Fruit fly (Drosophila melanogaster) whole organism, wandering third instar larva: ENCODE data around the gene CG11398.

Source experiments
- Abd-B ChIP-seq: fragments of >200 bp; optimal IDR thresholded peaks from 2 replicates; lab custom pipeline; 2017; ENCODE audit warnings: missing biosample characterization, missing genetic modification characterization
- CG32264 ChIP-seq: fragments of 200-800 bp; sonication (Bioruptor generic); optimal IDR thresholded peaks from 2 replicates; lab custom pipeline; 2016; ENCODE audit warnings: missing biosample characterization, missing genetic modification characterization
- CG9705 ChIP-seq: fragments of 200-800 bp; sonication (Bioruptor generic); optimal IDR thresholded peaks from 2 replicates; lab custom pipeline; 2018; ENCODE audit warnings: missing biosample characterization, mild to moderate bottlenecking, missing genetic modification characterization
- CrebA ChIP-seq: fragments of 200-800 bp; sonication (Bioruptor generic); optimal IDR thresholded peaks from 2 replicates; lab custom pipeline; 2016; ENCODE audit warnings: missing biosample characterization, mild to moderate bottlenecking, missing genetic modification characterization, borderline replicate concordance
- Dfd ChIP-seq: fragments of >200 bp; optimal IDR thresholded peaks from 2 replicates; lab custom pipeline; 2017; ENCODE audit warnings: missing biosample characterization, missing genetic modification characterization
- Dif ChIP-seq: fragments of 200-275, 200-300 bp; sonication (Bioruptor generic); optimal IDR thresholded peaks from 2 replicates; lab custom pipeline; 2018; ENCODE audit warnings: missing biosample characterization, missing genetic modification characterization; ENCODE audit not compliant: partially characterized antibody
- GATAd ChIP-seq: sonication (Bioruptor generic); optimal IDR thresholded peaks from 2 replicates; lab custom pipeline; 2016; ENCODE audit warnings: missing biosample characterization, missing genetic modification characterization
- HLH106 ChIP-seq: fragments of 200-800 bp; optimal IDR thresholded peaks from 3 replicates; lab custom pipeline; 2019; ENCODE audit warnings: missing biosample characterization, mild to moderate bottlenecking, missing genetic modification characterization, moderate library complexity
- Hnf4 ChIP-seq: fragments of 200-800 bp; sonication (Bioruptor generic); optimal IDR thresholded peaks from 2 replicates; lab custom pipeline; 2016; ENCODE audit warnings: missing biosample characterization, mild to moderate bottlenecking, missing genetic modification characterization
- Hr78 ChIP-seq: fragments of >200 bp; optimal IDR thresholded peaks from 2 replicates; lab custom pipeline; 2017; ENCODE audit warnings: missing biosample characterization, missing genetic modification characterization
- Hr83 ChIP-seq: fragments of 200-300 bp; sonication (Bioruptor generic); optimal IDR thresholded peaks from 2 replicates; lab custom pipeline; 2016; ENCODE audit warnings: missing biosample characterization, mild to moderate bottlenecking, missing genetic modification characterization, moderate library complexity; ENCODE audit not compliant: poor library complexity, severe bottlenecking
- Jra ChIP-seq: sonication (Bioruptor generic); optimal IDR thresholded peaks from 2 replicates; lab custom pipeline; 2016; ENCODE audit warnings: missing biosample characterization, missing genetic modification characterization
- Mio ChIP-seq: sonication (Bioruptor generic); optimal IDR thresholded peaks from 2 replicates; lab custom pipeline; 2016; ENCODE audit warnings: missing biosample characterization, missing genetic modification characterization
- Myc ChIP-seq: fragments of >200 bp; optimal IDR thresholded peaks from 2 replicates; lab custom pipeline; 2017
- N ChIP-seq: fragments of >200 bp; optimal IDR thresholded peaks from 2 replicates; lab custom pipeline; 2018; ENCODE audit warnings: missing biosample characterization, missing external identifiers, missing genetic modification characterization
- Rel ChIP-seq, 2 experiments: fragments of 200-800 bp; sonication (Bioruptor generic) in 1 of 2; optimal IDR thresholded peaks; 2 replicates in 1 of 2; 3 replicates in 1 of 2; lab custom pipeline; 2016 to 2019; ENCODE audit warnings: mild to moderate bottlenecking in 2 of 2, missing biosample characterization in 2 of 2, missing genetic modification characterization in 2 of 2, moderate library complexity in 1 of 2
- Vsx2 ChIP-seq: fragments of 200-300, 225-300 bp; sonication (Bioruptor generic); optimal IDR thresholded peaks from 2 replicates; lab custom pipeline; 2018; ENCODE audit warnings: missing biosample characterization, missing genetic modification characterization; ENCODE audit not compliant: partially characterized antibody
- br ChIP-seq: fragments of 200-800 bp; sonication (Bioruptor generic); optimal IDR thresholded peaks from 2 replicates; lab custom pipeline; 2016; ENCODE audit warnings: missing biosample characterization, missing genetic modification characterization
- brk ChIP-seq: fragments of 200-800 bp; sonication (Bioruptor generic); optimal IDR thresholded peaks from 2 replicates; lab custom pipeline; 2016; ENCODE audit warnings: missing biosample characterization, mild to moderate bottlenecking, missing genetic modification characterization
- dl ChIP-seq, 2 experiments: fragments of 175-275, 200-275 bp in 1 of 2; fragments of 200-275 bp in 1 of 2; sonication (Bioruptor generic); optimal IDR thresholded peaks; lab custom pipeline; 2018; ENCODE audit warnings: mild to moderate bottlenecking in 2 of 2, missing biosample characterization in 2 of 2, missing genetic modification characterization in 2 of 2, moderate library complexity in 2 of 2; ENCODE audit not compliant: partially characterized antibody in 2 of 2, insufficient read depth in 1 of 2
- dmrt93B ChIP-seq: fragments of 200-800 bp; sonication (Bioruptor generic); optimal IDR thresholded peaks from 2 replicates; lab custom pipeline; 2018; ENCODE audit warnings: missing biosample characterization, mild to moderate bottlenecking, missing genetic modification characterization
- dsf ChIP-seq: sonication (Bioruptor generic); optimal IDR thresholded peaks from 2 replicates; lab custom pipeline; 2016; ENCODE audit warnings: missing biosample characterization, missing genetic modification characterization, borderline replicate concordance
- foxo ChIP-seq, 2 experiments: fragments of 200-800 bp; sonication (Bioruptor generic); optimal IDR thresholded peaks; 2 replicates in 1 of 2; 3 replicates in 1 of 2; lab custom pipeline; 2016 to 2017; ENCODE audit warnings: missing biosample characterization in 2 of 2, missing genetic modification characterization in 2 of 2
- h ChIP-seq: fragments of 200-800 bp; sonication (Bioruptor generic); optimal IDR thresholded peaks from 3 replicates; lab custom pipeline; 2016; ENCODE audit warnings: missing biosample characterization, mild to moderate bottlenecking, missing genetic modification characterization
- lola ChIP-seq: fragments of >200 bp; optimal IDR thresholded peaks from 2 replicates; lab custom pipeline; 2017; ENCODE audit warnings: missing biosample characterization, missing genetic modification characterization
- pan ChIP-seq: fragments of >200 bp; optimal IDR thresholded peaks from 2 replicates; lab custom pipeline; 2017
- psq ChIP-seq: fragments of 200-800 bp; sonication (Bioruptor generic); optimal IDR thresholded peaks from 3 replicates; lab custom pipeline; 2017; ENCODE audit warnings: missing biosample characterization, mild to moderate bottlenecking, missing genetic modification characterization, moderate library complexity
- rgr ChIP-seq: fragments of 200-800 bp; sonication (Bioruptor generic); optimal IDR thresholded peaks from 3 replicates; lab custom pipeline; 2016; ENCODE audit warnings: missing biosample characterization, mild to moderate bottlenecking, missing genetic modification characterization
- sage ChIP-seq: fragments of 200-800 bp; sonication (Bioruptor generic); optimal IDR thresholded peaks from 2 replicates; lab custom pipeline; 2016; ENCODE audit warnings: missing biosample characterization, mild to moderate bottlenecking, missing genetic modification characterization
- sv ChIP-seq: fragments of 200-800 bp; sonication (Bioruptor generic); optimal IDR thresholded peaks from 3 replicates; lab custom pipeline; 2016; ENCODE audit warnings: missing biosample characterization, missing genetic modification characterization
- usp ChIP-seq: fragments of >200 bp; optimal IDR thresholded peaks from 2 replicates; lab custom pipeline; 2017; ENCODE audit warnings: missing biosample characterization, missing genetic modification characterization
- woc ChIP-seq: sonication (Bioruptor generic); optimal IDR thresholded peaks from 2 replicates; lab custom pipeline; 2016; ENCODE audit warnings: missing biosample characterization, mild to moderate bottlenecking, missing genetic modification characterization

The CG11398 gene

DNA sequence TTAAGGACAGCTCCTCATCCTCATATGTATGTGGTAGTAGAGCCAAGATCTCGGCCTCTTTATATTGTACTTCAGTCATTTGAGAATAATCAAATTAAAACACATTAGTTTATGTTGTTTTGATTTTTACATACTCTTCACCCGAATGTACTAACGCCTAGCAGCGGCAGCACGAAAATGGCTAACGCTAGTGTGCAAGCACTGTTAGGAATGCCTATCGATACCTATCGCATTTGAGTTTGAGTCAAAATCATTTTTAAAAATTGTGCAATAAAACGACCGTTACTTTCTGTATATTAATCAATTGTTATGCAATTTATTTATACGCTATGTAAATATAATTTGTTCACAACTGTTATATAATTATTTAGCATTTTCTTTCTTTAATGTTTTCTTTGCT is at the start of gene CG11398:
TSS of gene CG11398 (minus strand) at position 157 of the 400 bp plus-strand sequence.
- TF ChIP-seq Myc (lab: Kevin White, UChicago) (no peak), sv (GFP tag; lab: Kevin White, UChicago) (no peak), br (GFP tag; lab: Kevin White, UChicago) (no peak), HLH106 (tag; lab: Kevin White, UChicago) (no peak), dl (GFP tag; optimal IDR thresholded peaks at IDR 0.05; lab: Kevin White, UChicago; ENCODE audit: insufficient read depth in 1 of 2, partially characterized antibody in 2 of 2) (no peak), Hr83 (GFP tag; lab: Kevin White, UChicago) (no peak), Jra (no peak), GATAd (no peak), Dif (GFP tag; lab: Kevin White, UChicago) (no peak), CrebA (GFP tag; lab: Kevin White, UChicago) (no peak), CG32264 (GFP tag; lab: Kevin White, UChicago) (no peak), pan (lab: Kevin White, UChicago) (no peak), Hr78 (GFP tag; lab: Kevin White, UChicago) (no peak), brk (GFP tag; lab: Kevin White, UChicago) (no peak), h (GFP tag; lab: Kevin White, UChicago) (no peak), N (GFP tag; lab: Kevin White, UChicago) (no peak), Mio (GFP tag; lab: Kevin White, UChicago) (no peak), woc (GFP tag; lab: Kevin White, UChicago) (no peak), Dfd (no peak), Abd-B (GFP tag; lab: Kevin White, UChicago) (no peak)

DNA sequence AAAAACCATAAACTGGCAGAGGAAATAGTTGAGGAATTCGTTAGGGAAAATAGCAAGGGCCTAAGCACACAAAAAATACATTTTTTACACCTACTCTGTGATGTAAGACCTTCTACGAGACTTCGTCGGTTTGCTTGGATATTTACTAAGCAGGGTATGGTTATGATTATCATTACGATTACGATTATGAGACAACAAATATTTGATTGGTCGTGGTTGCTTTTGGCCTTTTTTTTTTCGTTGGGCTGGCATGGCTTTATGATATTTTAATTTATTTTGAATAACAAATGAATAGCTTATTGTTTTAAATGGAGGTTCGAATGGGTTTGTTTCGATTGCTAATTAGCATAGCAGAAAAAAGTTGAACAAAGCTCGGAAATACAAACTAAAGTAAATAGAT is 49.6 kb upstream of the CG11398 start:
- TF ChIP-seq dmrt93B (GFP tag; lab: Kevin White, UChicago) (no peak), Hnf4 (GFP tag; lab: Kevin White, UChicago) (no peak)

DNA sequence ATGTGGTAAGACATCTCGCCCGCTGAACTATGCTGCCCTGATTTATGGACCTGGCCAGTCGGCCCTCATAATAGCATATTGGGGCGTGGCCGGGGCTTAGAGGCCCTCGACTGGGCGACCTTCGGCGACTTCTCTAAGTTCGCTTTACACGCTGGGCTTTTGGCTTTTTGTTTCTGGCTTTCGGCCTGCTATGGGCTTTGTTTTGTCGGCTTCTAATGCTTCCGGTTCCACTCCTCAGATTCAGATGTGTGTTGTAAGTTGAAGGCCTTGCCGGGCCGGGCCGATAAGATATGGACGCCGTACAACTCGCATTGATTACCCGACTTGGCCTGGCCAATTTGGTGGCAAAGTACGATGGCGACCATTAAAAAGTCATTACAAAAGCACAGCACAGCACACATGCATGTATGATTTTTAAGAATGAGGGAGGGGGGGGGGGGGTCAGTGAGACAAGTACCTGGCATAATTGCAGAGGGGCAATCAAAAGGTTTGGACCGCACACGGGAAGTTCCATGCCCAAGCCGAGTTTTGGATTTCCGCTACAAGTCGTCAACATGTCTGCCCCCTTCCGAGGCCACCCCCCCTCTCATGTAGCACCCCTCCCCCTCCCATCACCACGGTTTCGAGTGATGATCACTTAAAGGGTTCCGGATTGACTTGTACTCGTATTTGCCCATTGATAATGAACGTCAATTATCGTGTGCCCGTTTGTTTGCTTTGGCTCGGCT is 47.7 kb upstream of the CG11398 start:
- no peak for TF ChIP-seq woc (GFP tag; lab: Kevin White, UChicago)
- no peak for TF ChIP-seq lola (GFP tag; lab: Kevin White, UChicago)
- TF ChIP-seq HLH106 (tag; lab: Kevin White, UChicago) = no peak
- TF ChIP-seq br (GFP tag; lab: Kevin White, UChicago) = no peak
- TF ChIP-seq brk (GFP tag; lab: Kevin White, UChicago) = no peak
- no peak for TF ChIP-seq Abd-B (GFP tag; lab: Kevin White, UChicago)
- no peak for TF ChIP-seq dl (GFP tag; optimal IDR thresholded peaks at IDR 0.05; lab: Kevin White, UChicago; ENCODE audit: insufficient read depth in 1 of 2, partially characterized antibody in 2 of 2)
- no peak for TF ChIP-seq CG9705 (GFP tag; lab: Kevin White, UChicago)
- TF ChIP-seq Hr83 (GFP tag; lab: Kevin White, UChicago) = no peak
- no peak for TF ChIP-seq psq (GFP tag; lab: Kevin White, UChicago)
- no peak for TF ChIP-seq dsf
- TF ChIP-seq sage (GFP tag; lab: Kevin White, UChicago) = no peak
- TF ChIP-seq Vsx2 (GFP tag; lab: Kevin White, UChicago) = no peak
- no peak for TF ChIP-seq Rel (GFP tag; optimal IDR thresholded peaks at IDR 0.05; lab: Kevin White, UChicago)
- TF ChIP-seq Rel (tag; optimal IDR thresholded peaks at IDR 0.05; lab: Kevin White, UChicago) = no peak
- TF ChIP-seq usp (GFP tag; lab: Kevin White, UChicago) = no peak
- no peak for TF ChIP-seq Dif (GFP tag; lab: Kevin White, UChicago)
- no peak for TF ChIP-seq pan (lab: Kevin White, UChicago)
- TF ChIP-seq Myc (lab: Kevin White, UChicago) = no peak
- no peak for TF ChIP-seq sv (GFP tag; lab: Kevin White, UChicago)

- TF ChIP-seq foxo (GFP tag; optimal IDR thresholded peaks at IDR 0.05; lab: Kevin White, UChicago) (peak in 1 of 2 experiments; percentile 20), rgr (peak; percentile 16), HLH106 (tag; lab: Kevin White, UChicago) (no peak), woc (GFP tag; lab: Kevin White, UChicago) (peak; percentile 2)
Observed at dm6 chrX:1260327-1260726, 45.4 kb upstream of the CG11398 start.
